Worm (Caenorhabditis elegans): ENCODE measurements around the gene mdt-1.2.

mdt-1.2 gene

DNA sequence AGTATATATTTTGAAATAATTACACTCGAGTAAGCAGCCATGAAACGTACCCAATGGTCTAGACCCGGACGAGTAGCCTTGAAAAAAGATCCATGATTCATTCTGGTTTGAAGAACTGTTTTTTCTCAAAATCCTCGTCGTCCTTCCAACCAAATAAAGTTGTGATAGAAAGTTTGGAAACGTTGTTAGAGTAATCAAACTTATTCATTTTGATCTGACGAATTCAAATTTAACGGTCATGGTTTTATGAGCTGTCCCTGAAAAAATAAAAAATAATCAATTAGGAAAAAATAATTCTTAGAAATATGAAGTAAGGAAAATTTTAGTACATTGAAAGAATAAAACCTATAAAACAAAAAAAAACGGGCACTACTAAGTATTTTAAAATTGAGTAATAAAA lies 25.4 kb downstream of the mdt-1.2 start, which contains the start of gene B0302.4:
Gene B0302.4 (minus strand): TSS at position 101 of the 400 bp plus-strand sequence.
- no peak for TF ChIP-seq nhr-23 (tag; optimal IDR thresholded peaks at IDR 0.05)
- no peak for TF ChIP-seq nhr-25 (tag; optimal IDR thresholded peaks at IDR 0.05)
- no peak for TF ChIP-seq dmd-4 (tag; optimal IDR thresholded peaks at IDR 0.05)
- no peak for TF ChIP-seq mab-5 (tag; optimal IDR thresholded peaks at IDR 0.05)
- TF ChIP-seq F13H6.1 (tag; optimal IDR thresholded peaks at IDR 0.05), result no peak
- TF ChIP-seq gmeb-1 (tag; optimal IDR thresholded peaks at IDR 0.05), result no peak
- TF ChIP-seq crh-2 (tag; optimal IDR thresholded peaks at IDR 0.05), result no peak
- TF ChIP-seq ztf-4 (tag; optimal IDR thresholded peaks at IDR 0.05), result no peak
- no peak for TF ChIP-seq elt-3 (tag; optimal IDR thresholded peaks at IDR 0.05)
- no peak for TF ChIP-seq lin-39 (tag; optimal IDR thresholded peaks at IDR 0.05)
- TF ChIP-seq elt-1 (tag; optimal IDR thresholded peaks at IDR 0.05), result no peak
- no peak for TF ChIP-seq nhr-10 (tag; optimal IDR thresholded peaks at IDR 0.05)
- TF ChIP-seq alr-1 (tag; optimal IDR thresholded peaks at IDR 0.05), result no peak
- no peak for TF ChIP-seq ama-1 (optimal IDR thresholded peaks at IDR 0.05)

DNA sequence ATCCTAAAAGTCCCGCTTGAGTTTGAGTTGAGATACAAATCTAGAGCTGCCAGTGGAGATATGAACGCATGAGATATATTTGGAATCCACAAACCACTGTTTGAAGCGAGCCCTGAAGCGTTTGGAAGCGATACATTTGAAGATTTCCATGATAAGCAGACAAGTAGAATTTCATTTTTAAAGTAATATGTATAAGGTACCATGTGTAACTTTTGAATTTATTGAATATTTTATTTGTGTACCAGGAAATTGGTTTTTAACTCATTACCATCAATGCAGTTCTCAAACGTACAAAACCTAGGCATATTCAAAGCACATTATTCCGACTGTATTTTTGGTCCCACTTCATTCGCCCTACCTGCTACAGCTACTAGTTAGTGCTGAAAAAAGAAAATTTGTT lies 26.9 kb downstream of the mdt-1.2 start, which contains the start of gene B0302.2:
Gene B0302.2 (plus strand): TSS at position 301 of the 400 bp plus-strand sequence.
- TF ChIP-seq ztf-1 (GFP tag; conservative IDR thresholded peaks at IDR 0.05) (no peak), zag-1 (tag; optimal IDR thresholded peaks at IDR 0.05) (no peak), ztf-11 (tag; optimal IDR thresholded peaks at IDR 0.05) (no peak), unc-62 (GFP tag; optimal IDR thresholded peaks at IDR 0.05) (no peak), ZK546.5 (tag; optimal IDR thresholded peaks at IDR 0.05) (no peak), gmeb-1 (tag; optimal IDR thresholded peaks at IDR 0.05) (no peak), mdl-1 (tag; optimal IDR thresholded peaks at IDR 0.05) (no peak)

DNA sequence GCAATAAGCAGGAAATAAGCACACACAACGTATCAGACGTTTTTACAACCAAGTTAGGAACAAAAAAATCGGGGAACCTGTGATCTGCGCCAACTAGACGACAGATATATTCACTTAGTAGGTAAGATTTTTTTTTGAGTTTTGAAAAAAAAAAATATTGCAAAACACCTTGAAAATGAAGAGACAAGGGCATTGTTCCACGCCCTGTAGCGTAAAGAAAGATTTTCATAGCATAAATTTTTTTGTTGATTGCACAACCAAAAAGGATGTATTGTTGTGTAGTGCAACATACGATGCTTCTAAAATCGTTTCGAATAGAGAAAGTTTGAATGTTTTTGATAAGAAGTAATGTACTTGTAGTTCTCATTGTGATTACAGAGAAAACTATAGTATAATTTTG lies 28.8 kb downstream of the mdt-1.2 start:
- no peak for TF ChIP-seq fos-1 (tag; optimal IDR thresholded peaks at IDR 0.05)
- TF ChIP-seq sma-9 (GFP tag; optimal IDR thresholded peaks at IDR 0.05), result no peak
- no peak for TF ChIP-seq sma-9 (tag; optimal IDR thresholded peaks at IDR 0.05)
- no peak for TF ChIP-seq nhr-23 (tag; optimal IDR thresholded peaks at IDR 0.05)
- no peak for TF ChIP-seq peb-1 (tag; optimal IDR thresholded peaks at IDR 0.05)
- no peak for TF ChIP-seq sem-4 (tag; optimal IDR thresholded peaks at IDR 0.05)
- TF ChIP-seq lin-13 (GFP tag; optimal IDR thresholded peaks at IDR 0.05), result no peak
- TF ChIP-seq zag-1 (tag; optimal IDR thresholded peaks at IDR 0.05), result no peak
- no peak for TF ChIP-seq mbf-1 (tag; optimal IDR thresholded peaks at IDR 0.05)
- no peak for TF ChIP-seq alr-1 (tag; optimal IDR thresholded peaks at IDR 0.05)
- TF ChIP-seq ztf-4 (tag; optimal IDR thresholded peaks at IDR 0.05), result no peak
- TF ChIP-seq lin-39 (tag; optimal IDR thresholded peaks at IDR 0.05), result no peak
- no peak for TF ChIP-seq nhr-12 (tag; optimal IDR thresholded peaks at IDR 0.05)
- no peak for TF ChIP-seq R02D3.7 (tag; optimal IDR thresholded peaks at IDR 0.05)

DNA sequence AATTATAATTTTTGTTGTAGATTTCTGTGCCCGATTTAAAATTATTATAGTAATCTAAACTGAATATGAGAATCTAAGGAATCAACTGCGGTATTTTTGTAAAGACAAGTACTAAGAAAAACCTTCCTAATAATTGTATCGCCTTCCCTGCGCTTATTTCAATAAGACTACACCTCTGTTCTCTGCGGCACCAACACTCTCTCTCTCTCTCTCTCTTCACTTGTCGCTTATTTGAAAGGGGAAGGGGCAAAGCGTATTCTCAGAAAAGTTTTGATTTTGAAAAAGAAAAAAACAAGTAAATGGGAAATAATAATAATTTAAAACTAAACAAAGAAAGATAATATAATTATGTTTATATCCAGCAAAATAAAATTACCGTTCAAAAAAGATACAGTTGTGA lies 29.9 kb downstream of the mdt-1.2 start:
- peak; percentile 70 for TF ChIP-seq fos-1 (tag; optimal IDR thresholded peaks at IDR 0.05)
- TF ChIP-seq ceh-82 (tag; optimal IDR thresholded peaks at IDR 0.05), result peak; percentile 50
- peak; percentile 70 for TF ChIP-seq crh-2 (tag; optimal IDR thresholded peaks at IDR 0.05)
- TF ChIP-seq R02D3.7 (tag; optimal IDR thresholded peaks at IDR 0.05), result no peak
- TF ChIP-seq ZK546.5 (tag; optimal IDR thresholded peaks at IDR 0.05), result no peak
- TF ChIP-seq lin-13 (GFP tag; optimal IDR thresholded peaks at IDR 0.05), result peak; percentile 69
- TF ChIP-seq F13H6.1 (tag; optimal IDR thresholded peaks at IDR 0.05), result peak; percentile 58
- no peak for TF ChIP-seq lin-11 (tag; optimal IDR thresholded peaks at IDR 0.05)
- TF ChIP-seq ztf-11 (tag; optimal IDR thresholded peaks at IDR 0.05), result no peak
- peak; percentile 66 for TF ChIP-seq nhr-21 (tag; optimal IDR thresholded peaks at IDR 0.05)
- TF ChIP-seq mdl-1 (tag; optimal IDR thresholded peaks at IDR 0.05), result no peak
- TF ChIP-seq nhr-129 (tag; optimal IDR thresholded peaks at IDR 0.05), result peak; percentile 87
- no peak for TF ChIP-seq mbf-1 (tag; optimal IDR thresholded peaks at IDR 0.05)
- TF ChIP-seq aly-2 (tag; optimal IDR thresholded peaks at IDR 0.05), result no peak
- TF ChIP-seq sma-3 (GFP tag; optimal IDR thresholded peaks at IDR 0.05), result peak; percentile 45
- no peak for TF ChIP-seq dmd-4 (tag; optimal IDR thresholded peaks at IDR 0.05)
- no peak for TF ChIP-seq ztf-1 (GFP tag; conservative IDR thresholded peaks at IDR 0.05)
- TF ChIP-seq ama-1 (optimal IDR thresholded peaks at IDR 0.05), result no peak
- TF ChIP-seq lsy-2 (tag; optimal IDR thresholded peaks at IDR 0.05), result peak in 1 of 2 experiments; percentile 71
- TF ChIP-seq nhr-11 (tag; optimal IDR thresholded peaks at IDR 0.05), result peak; percentile 16
- TF ChIP-seq alr-1 (tag; optimal IDR thresholded peaks at IDR 0.05), result no peak
- peak; percentile 77 for TF ChIP-seq gmeb-1 (tag; optimal IDR thresholded peaks at IDR 0.05)
- TF ChIP-seq elt-3 (tag; optimal IDR thresholded peaks at IDR 0.05), result no peak
- TF ChIP-seq C34F6.9 (tag; optimal IDR thresholded peaks at IDR 0.05), result peak; percentile 71
- TF ChIP-seq zag-1 (tag; optimal IDR thresholded peaks at IDR 0.05), result peak; percentile 24
- TF ChIP-seq unc-55 (GFP tag; optimal IDR thresholded peaks at IDR 0.05), result peak; percentile 90
- peak; percentile 41 for TF ChIP-seq sma-9 (GFP tag; optimal IDR thresholded peaks at IDR 0.05)
- TF ChIP-seq sma-9 (tag; optimal IDR thresholded peaks at IDR 0.05), result no peak
- no peak for TF ChIP-seq snpc-4 (tag; optimal IDR thresholded peaks at IDR 0.05)
- peak; percentile 56 for TF ChIP-seq egl-27 (tag; optimal IDR thresholded peaks at IDR 0.05)
- peak; percentile 28 for TF ChIP-seq nhr-10 (tag; optimal IDR thresholded peaks at IDR 0.05)
- TF ChIP-seq nhr-237 (tag; optimal IDR thresholded peaks at IDR 0.05), result peak; percentile 68
- peak; percentile 72 for TF ChIP-seq mab-5 (tag; optimal IDR thresholded peaks at IDR 0.05)
- peak; percentile 72 for TF ChIP-seq nhr-77 (tag; optimal IDR thresholded peaks at IDR 0.05)
- TF ChIP-seq lin-39 (tag; optimal IDR thresholded peaks at IDR 0.05), result no peak
- no peak for TF ChIP-seq unc-39 (tag; optimal IDR thresholded peaks at IDR 0.05)
- no peak for TF ChIP-seq ztf-4 (tag; optimal IDR thresholded peaks at IDR 0.05)
- TF ChIP-seq unc-62 (GFP tag; optimal IDR thresholded peaks at IDR 0.05), result no peak
- no peak for TF ChIP-seq ceh-16 (tag; optimal IDR thresholded peaks at IDR 0.05)
- TF ChIP-seq nhr-6 (tag; optimal IDR thresholded peaks at IDR 0.05), result peak; percentile 53

Data from whole organism, L2 larva.